Fruit fly (Drosophila melanogaster) whole organism, embryonic: Measurements from ENCODE around the gene CG4658.

ENCODE experiments used
- Atf3 ChIP-seq: fragments of 200-800 bp; sonication (Bioruptor generic); optimal IDR thresholded peaks from 3 replicates; lab custom pipeline; 2016; ENCODE audit warnings: missing biosample characterization, missing genetic modification characterization
- CG10267 ChIP-seq: fragments of 200-800 bp; sonication (Bioruptor generic); optimal IDR thresholded peaks from 2 replicates; lab custom pipeline; 2018; ENCODE audit warnings: missing biosample characterization, mild to moderate bottlenecking, missing genetic modification characterization, moderate library complexity
- CG11560 ChIP-seq: fragments of 200-800 bp; sonication (Bioruptor generic); IDR thresholded peaks from 3 replicates; pipeline ENCODE4 v1.3.6; 2022; ENCODE audit warnings: missing biosample characterization, missing genetic modification characterization
- CG12071 ChIP-seq: fragments of 200-800 bp; sonication (Bioruptor generic); optimal IDR thresholded peaks from 3 replicates; lab custom pipeline; 2018; ENCODE audit warnings: missing biosample characterization, mild to moderate bottlenecking, missing genetic modification characterization
- CG12104 ChIP-seq: fragments of 200-800 bp; sonication (Bioruptor generic); optimal IDR thresholded peaks from 3 replicates; lab custom pipeline; 2016; ENCODE audit warnings: missing biosample characterization, missing genetic modification characterization
- CG14441 ChIP-seq: fragments of 200-800 bp; sonication (Bioruptor generic); IDR thresholded peaks from 2 replicates; pipeline ENCODE4 v1.3.6; 2022; ENCODE audit warnings: missing biosample characterization, missing genetic modification characterization
- CG14710 ChIP-seq: fragments of 200-800 bp; sonication (Bioruptor generic); optimal IDR thresholded peaks from 3 replicates; lab custom pipeline; 2019; ENCODE audit warnings: missing biosample characterization, mild to moderate bottlenecking, missing genetic modification characterization, moderate library complexity
- CG14860 ChIP-seq: fragments of 200-800 bp; sonication (Bioruptor generic); IDR thresholded peaks from 3 replicates; pipeline ENCODE4 v1.3.6; 2022; ENCODE audit warnings: missing biosample characterization, missing genetic modification characterization; ENCODE audit not compliant: partially characterized antibody
- CG1529 ChIP-seq: fragments of 200-800 bp; sonication (Bioruptor generic); optimal IDR thresholded peaks from 3 replicates; lab custom pipeline; 2018; ENCODE audit warnings: missing biosample characterization, missing genetic modification characterization
- CG1647 ChIP-seq: fragments of 200-800 bp; sonication (Bioruptor generic); optimal IDR thresholded peaks from 3 replicates; lab custom pipeline; 2016; ENCODE audit warnings: missing biosample characterization, missing genetic modification characterization
- CG18262 ChIP-seq: fragments of 200-800 bp; optimal IDR thresholded peaks from 3 replicates; lab custom pipeline; 2019; ENCODE audit warnings: missing biosample characterization, mild to moderate bottlenecking, missing genetic modification characterization, moderate library complexity
- CG30431 ChIP-seq: fragments of 200-800 bp; sonication (Bioruptor generic); optimal IDR thresholded peaks from 2 replicates; lab custom pipeline; 2017; ENCODE audit warnings: missing biosample characterization, missing genetic modification characterization
- CG4404 ChIP-seq: fragments of 200-800 bp; sonication (Bioruptor generic); IDR thresholded peaks from 2 replicates; pipeline ENCODE4 v1.3.6; 2022; ENCODE audit warnings: missing biosample characterization, missing genetic modification characterization
- CG4424 ChIP-seq: fragments of 200-800 bp; sonication (Bioruptor generic); optimal IDR thresholded peaks from 3 replicates; lab custom pipeline; 2016; ENCODE audit warnings: missing biosample characterization, missing genetic modification characterization
- CG5245 ChIP-seq: fragments of 200-800 bp; sonication (Bioruptor generic); optimal IDR thresholded peaks from 3 replicates; lab custom pipeline; 2016; ENCODE audit warnings: missing biosample characterization, missing genetic modification characterization
- CG8765 ChIP-seq: fragments of 200-800 bp; sonication (Bioruptor generic); IDR thresholded peaks from 2 replicates; pipeline ENCODE4 v1.3.6; 2022; ENCODE audit warnings: missing biosample characterization, missing genetic modification characterization
- CG9437 ChIP-seq: fragments of 200-800 bp; sonication (Bioruptor generic); optimal IDR thresholded peaks from 2 replicates; lab custom pipeline; 2018; ENCODE audit warnings: missing biosample characterization, mild to moderate bottlenecking, missing genetic modification characterization
- CTCF ChIP-seq: fragments of 200-800 bp; sonication (Bioruptor generic); optimal IDR thresholded peaks from 2 replicates; lab custom pipeline; 2017; ENCODE audit warnings: missing biosample characterization, mild to moderate bottlenecking, missing genetic modification characterization, moderate library complexity
- Camta ChIP-seq: fragments of 200-800 bp; sonication (Bioruptor generic); optimal IDR thresholded peaks from 2 replicates; lab custom pipeline; 2016; ENCODE audit warnings: missing biosample characterization, missing genetic modification characterization
- CoRest ChIP-seq: fragments of 200-800 bp; sonication (Bioruptor generic); optimal IDR thresholded peaks from 3 replicates; lab custom pipeline; 2018; ENCODE audit warnings: missing biosample characterization, mild to moderate bottlenecking, missing genetic modification characterization, moderate library complexity
- Deaf1 ChIP-seq: fragments of 200-800 bp; optimal IDR thresholded peaks from 3 replicates; lab custom pipeline; 2019; ENCODE audit warnings: missing biosample characterization, mild to moderate bottlenecking, missing genetic modification characterization, moderate library complexity
- Dll ChIP-seq: fragments of 200-800 bp; sonication (Bioruptor generic); IDR thresholded peaks from 4 replicates; pipeline ENCODE4 v1.3.6; 2022; ENCODE audit warnings: missing biosample characterization, missing genetic modification characterization; ENCODE audit not compliant: partially characterized antibody
- Doc2 ChIP-seq: fragments of 200-800 bp; sonication (Bioruptor generic); IDR thresholded peaks from 2 replicates; pipeline ENCODE4 v1.3.6; 2022; ENCODE audit warnings: missing biosample characterization, missing genetic modification characterization
- Dref ChIP-seq: fragments of 200-800 bp; sonication (Bioruptor generic); IDR thresholded peaks from 2 replicates; pipeline ENCODE4 v1.3.6; 2022; ENCODE audit warnings: missing biosample characterization, missing genetic modification characterization
- Elba2 ChIP-seq: fragments of 200-800 bp; sonication (Bioruptor generic); optimal IDR thresholded peaks from 3 replicates; lab custom pipeline; 2016; ENCODE audit warnings: missing biosample characterization, missing genetic modification characterization
- Ets97D ChIP-seq: fragments of 200-800 bp; sonication (Bioruptor generic); optimal IDR thresholded peaks from 3 replicates; lab custom pipeline; 2016; ENCODE audit warnings: missing biosample characterization, missing genetic modification characterization
- HLHmδ ChIP-seq: fragments of 200-800 bp; sonication (Bioruptor generic); optimal IDR thresholded peaks from 2 replicates; lab custom pipeline; 2018; ENCODE audit warnings: missing biosample characterization, mild to moderate bottlenecking, missing genetic modification characterization, moderate library complexity
- Hand ChIP-seq: fragments of 200-800 bp; sonication (Bioruptor generic); optimal IDR thresholded peaks from 2 replicates; lab custom pipeline; 2017; ENCODE audit warnings: mild to moderate bottlenecking, missing biosample characterization, missing genetic modification reagents, missing genetic modification characterization
- NFAT ChIP-seq: fragments of 200-800 bp; sonication (Bioruptor generic); IDR thresholded peaks from 2 replicates; pipeline ENCODE4 v1.3.6; 2022; ENCODE audit warnings: missing biosample characterization, missing genetic modification characterization
- Opbp ChIP-seq: fragments of 200-800 bp; sonication (Bioruptor generic); IDR thresholded peaks from 3 replicates; pipeline ENCODE4 v1.3.6; 2022; ENCODE audit warnings: missing biosample characterization, missing genetic modification characterization; ENCODE audit not compliant: partially characterized antibody
- Ravus ChIP-seq: fragments of 200-800 bp; sonication (Bioruptor generic); IDR thresholded peaks from 2 replicates; pipeline ENCODE4 v1.3.6; 2022; ENCODE audit warnings: missing biosample characterization, missing genetic modification characterization
- Rx ChIP-seq: fragments of 200-800 bp; sonication (Bioruptor generic); IDR thresholded peaks from 2 replicates; pipeline ENCODE4 v1.3.6; 2022; ENCODE audit warnings: missing biosample characterization, missing genetic modification characterization
- TFAM ChIP-seq: fragments of 200-800 bp; sonication (Bioruptor generic); optimal IDR thresholded peaks from 2 replicates; lab custom pipeline; 2017; ENCODE audit warnings: missing biosample characterization, missing genetic modification characterization, inconsistent platforms
- cg ChIP-seq: fragments of 200-800 bp; sonication (Bioruptor generic); optimal IDR thresholded peaks from 3 replicates; lab custom pipeline; 2019; ENCODE audit warnings: missing biosample characterization, mild to moderate bottlenecking, missing genetic modification characterization, moderate library complexity
- corto ChIP-seq: fragments of 200-800 bp; sonication (Bioruptor generic); optimal IDR thresholded peaks from 2 replicates; lab custom pipeline; 2016; ENCODE audit warnings: missing biosample characterization, mild to moderate bottlenecking, missing genetic modification characterization, moderate library complexity
- cwo ChIP-seq: fragments of 200-800 bp; sonication (Bioruptor generic); optimal IDR thresholded peaks from 3 replicates; lab custom pipeline; 2017; ENCODE audit warnings: missing biosample characterization, missing genetic modification characterization, mild to moderate bottlenecking, moderate library complexity, missing genetic modification reagents
- dati ChIP-seq: fragments of 200-800 bp; sonication (Bioruptor generic); IDR thresholded peaks from 2 replicates; pipeline ENCODE4 v1.3.6; 2022; ENCODE audit warnings: missing biosample characterization, missing genetic modification characterization
- exex ChIP-seq: fragments of 200-800 bp; sonication (Bioruptor generic); optimal IDR thresholded peaks from 4 replicates; lab custom pipeline; 2018; ENCODE audit warnings: missing biosample characterization, mild to moderate bottlenecking, missing genetic modification characterization, moderate library complexity
- grn ChIP-seq: fragments of 200-800 bp; sonication (Bioruptor generic); optimal IDR thresholded peaks from 3 replicates; lab custom pipeline; 2017; ENCODE audit warnings: missing biosample characterization, missing genetic modification characterization
- gsb ChIP-seq: fragments of 200-800 bp; sonication (Bioruptor generic); IDR thresholded peaks from 2 replicates; pipeline ENCODE4 v1.3.6; 2022; ENCODE audit warnings: missing biosample characterization, missing genetic modification characterization
- ind ChIP-seq: fragments of 200-800 bp; sonication (Bioruptor generic); optimal IDR thresholded peaks from 3 replicates; lab custom pipeline; 2016; ENCODE audit warnings: missing biosample characterization, missing genetic modification characterization
- jumu ChIP-seq: fragments of 200-800 bp; sonication (Bioruptor generic); optimal IDR thresholded peaks from 3 replicates; lab custom pipeline; 2016; ENCODE audit warnings: missing biosample characterization, missing genetic modification characterization
- kah ChIP-seq: fragments of 200-800 bp; sonication (Bioruptor generic); optimal IDR thresholded peaks from 2 replicates; lab custom pipeline; 2018; ENCODE audit warnings: missing biosample characterization, mild to moderate bottlenecking, missing genetic modification characterization
- lilli ChIP-seq: fragments of 200-800 bp; sonication (Bioruptor generic); optimal IDR thresholded peaks from 3 replicates; lab custom pipeline; 2016; ENCODE audit warnings: missing biosample characterization, missing genetic modification characterization
- p53 ChIP-seq: fragments of 200-800 bp; sonication (Bioruptor generic); optimal IDR thresholded peaks from 2 replicates; lab custom pipeline; 2016; ENCODE audit warnings: missing biosample characterization, missing genetic modification characterization
- salm ChIP-seq: fragments of 200-800 bp; sonication (Bioruptor generic); optimal IDR thresholded peaks from 2 replicates; lab custom pipeline; 2018; ENCODE audit warnings: missing biosample characterization, mild to moderate bottlenecking, missing genetic modification characterization
- sim ChIP-seq: fragments of 200-800 bp; sonication (Bioruptor generic); IDR thresholded peaks from 2 replicates; pipeline ENCODE4 v1.3.6; 2022; ENCODE audit warnings: missing biosample characterization, missing genetic modification characterization
- sob ChIP-seq: fragments of 200-800 bp; sonication (Bioruptor generic); IDR thresholded peaks from 2 replicates; pipeline ENCODE4 v1.3.6; 2022; ENCODE audit warnings: missing biosample characterization, missing genetic modification characterization
- trh ChIP-seq: fragments of 200-800 bp; sonication (Bioruptor generic); optimal IDR thresholded peaks from 2 replicates; lab custom pipeline; 2016; ENCODE audit warnings: missing biosample characterization, missing genetic modification characterization
- ttk ChIP-seq: fragments of 200-800 bp; sonication (Bioruptor generic); IDR thresholded peaks from 2 replicates; pipeline ENCODE4 v2.1.2; 2022; ENCODE audit warnings: missing biosample characterization, missing genetic modification characterization
- tx ChIP-seq: fragments of 200-800 bp; sonication (Bioruptor generic); optimal IDR thresholded peaks from 2 replicates; lab custom pipeline; 2016; ENCODE audit warnings: missing biosample characterization, missing genetic modification characterization
- vnd ChIP-seq: fragments of 200-800 bp; sonication (Bioruptor generic); IDR thresholded peaks from 3 replicates; pipeline ENCODE4 v1.3.6; 2022; ENCODE audit warnings: missing biosample characterization, missing genetic modification characterization; ENCODE audit not compliant: partially characterized antibody
- wek ChIP-seq: fragments of 200-800 bp; sonication (Bioruptor generic); optimal IDR thresholded peaks from 3 replicates; lab custom pipeline; 2018; ENCODE audit warnings: missing biosample characterization, mild to moderate bottlenecking, missing genetic modification characterization, moderate library complexity

CG4658 gene

dm6 chr2L:9911783-9912182 lies 45.1 kb upstream of the CG4658 start (continued):
- TF ChIP-seq CG1647 (GFP tag; lab: Kevin White, UChicago) (no peak), CG18262 (tag; lab: Kevin White, UChicago) (no peak), p53 (GFP tag; lab: Kevin White, UChicago) (no peak), Hand (GFP tag; lab: Kevin White, UChicago) (no peak), Dref (no peak), CG14860 (GFP tag; lab: Robert Waterston, UW) (no peak), vnd (GFP tag; lab: Robert Waterston, UW) (no peak), gsb (GFP tag; lab: Robert Waterston, UW) (no peak), ind (GFP tag; lab: Kevin White, UChicago) (no peak), CG10267 (tag; lab: Kevin White, UChicago) (no peak), CG1529 (GFP tag; lab: Kevin White, UChicago) (no peak), Camta (GFP tag; lab: Kevin White, UChicago) (peak; percentile 46), sob (GFP tag; lab: Robert Waterston, UW) (peak; percentile 23; the same call in 1 of the 2 replicates), kah (GFP tag; lab: Kevin White, UChicago) (no peak), CG14441 (GFP tag; lab: Robert Waterston, UW) (0 out of 2 replicates have a peak, but pooled peaks have one; percentile 4), Doc2 (no peak), Elba2 (GFP tag; lab: Kevin White, UChicago) (no peak), Ravus (GFP tag; lab: Robert Waterston, UW) (no peak), ttk (GFP tag; lab: Robert Waterston, UW) (0 out of 2 replicates have a peak, but pooled peaks have one; percentile 25), sim (GFP tag; lab: Robert Waterston, UW) (no peak), CG12071 (no peak), CG30431 (GFP tag; lab: Kevin White, UChicago) (no peak), NFAT (GFP tag; lab: Robert Waterston, UW) (0 out of 2 replicates have a peak, but pooled peaks have one; percentile 23), CG4404 (GFP tag; lab: Robert Waterston, UW) (no peak), CG8765 (GFP tag; lab: Robert Waterston, UW) (no peak), CG4424 (no peak), dati (GFP tag; lab: Robert Waterston, UW) (no peak), tx (GFP tag; lab: Kevin White, UChicago) (no peak), CoRest (no peak), Opbp (no peak), Ets97D (GFP tag; lab: Kevin White, UChicago) (no peak), grn (no peak), Rx (GFP tag; lab: Robert Waterston, UW) (no peak), Atf3 (no peak), wek (GFP tag; lab: Kevin White, UChicago) (no peak), salm (tag; lab: Kevin White, UChicago) (no peak), trh (GFP tag; lab: Kevin White, UChicago) (no peak), exex (no peak), cwo (GFP tag; lab: Kevin White, UChicago) (no peak), lilli (GFP tag; lab: Kevin White, UChicago) (peak; percentile 57), CG14710 (tag; lab: Kevin White, UChicago) (no peak), Dll (GFP tag; lab: Robert Waterston, UW) (no peak), CTCF (GFP tag; lab: Kevin White, UChicago) (no peak), CG9437 (GFP tag; lab: Kevin White, UChicago) (no peak), cg (GFP tag; lab: Kevin White, UChicago) (no peak), CG11560 (tag; lab: Robert Waterston, UW) (no peak), HLHmδ (GFP tag; lab: Kevin White, UChicago) (no peak), jumu (GFP tag; lab: Kevin White, UChicago) (peak; percentile 19), Deaf1 (tag; lab: Kevin White, UChicago) (peak; percentile 88), corto (GFP tag; lab: Kevin White, UChicago) (no peak), TFAM (GFP tag; lab: Kevin White, UChicago) (no peak), CG5245 (GFP tag; lab: Kevin White, UChicago) (no peak), CG12104 (no peak)
